Worm (Caenorhabditis elegans): ENCODE measurements around the gene dgk-5.

dgk-5 gene

ce11 chrII:6411660-6412451, 59.0 kb downstream of the dgk-5 start:
- TF ChIP-seq aly-2 (tag; optimal IDR thresholded peaks at IDR 0.05) (no peak), nhr-237 (tag; optimal IDR thresholded peaks at IDR 0.05) (no peak), nhr-25 (tag; optimal IDR thresholded peaks at IDR 0.05) (no peak), mml-1 (tag; optimal IDR thresholded peaks at IDR 0.05) (no peak), daf-12 (tag; optimal IDR thresholded peaks at IDR 0.05) (no peak)

ce11 chrII:6410181-6410580, 60.7 kb downstream of the dgk-5 start, which contains the start of gene T25D10.4:
TSS of gene T25D10.4 (minus strand) at chrII:6410281.
- TF ChIP-seq elt-3 (tag; optimal IDR thresholded peaks at IDR 0.05): no peak
- no peak for TF ChIP-seq ZK546.5 (tag; optimal IDR thresholded peaks at IDR 0.05)
- TF ChIP-seq nhr-11 (tag; optimal IDR thresholded peaks at IDR 0.05): no peak
- TF ChIP-seq sea-2 (GFP tag; optimal IDR thresholded peaks at IDR 0.05): no peak

ce11 chrII:6409098-6409497, 61.8 kb downstream of the dgk-5 start:
- peak; percentile 37 for TF ChIP-seq nhr-25 (tag; optimal IDR thresholded peaks at IDR 0.05)
- TF ChIP-seq fkh-10 (GFP tag; optimal IDR thresholded peaks at IDR 0.05): no peak
- TF ChIP-seq ama-1 (optimal IDR thresholded peaks at IDR 0.05): peak; percentile 24

ce11 chrII:6407279-6407678, 63.6 kb downstream of the dgk-5 start, which contains the start of gene spp-11:
TSS of gene spp-11 (minus strand) at chrII:6407379.
- no peak for TF ChIP-seq daf-12 (tag; optimal IDR thresholded peaks at IDR 0.05)
- no peak for TF ChIP-seq tbx-2 (tag; optimal IDR thresholded peaks at IDR 0.05)
- TF ChIP-seq lin-15B (tag; optimal IDR thresholded peaks at IDR 0.05): no peak
- TF ChIP-seq elt-1 (tag; optimal IDR thresholded peaks at IDR 0.05): no peak
